Worm (Caenorhabditis elegans): ENCODE measurements around the gene C55A6.11.

DNA sequence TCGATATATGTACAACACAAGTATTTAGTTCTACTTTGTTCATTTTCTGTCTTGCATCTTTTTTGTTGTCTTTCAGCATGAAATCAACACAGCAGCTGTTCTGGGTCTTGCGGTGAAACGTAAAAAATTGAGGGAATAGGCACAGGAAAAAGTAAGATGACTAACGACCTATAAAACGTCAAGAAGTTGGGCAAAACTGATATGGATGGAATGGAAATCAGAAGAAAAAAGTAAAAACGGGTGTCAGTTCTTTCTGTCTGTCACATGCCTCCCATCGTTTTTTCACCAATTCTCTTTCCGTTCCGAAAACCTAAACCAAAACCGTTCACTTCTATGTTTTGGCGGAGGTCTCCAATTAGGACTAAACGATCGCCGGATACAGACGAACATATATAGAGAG, 19.3 kb upstream of the C55A6.11 start:
- no peak for TF ChIP-seq skn-1 (tag; optimal IDR thresholded peaks at IDR 0.05)
- no peak for TF ChIP-seq zag-1 (tag; optimal IDR thresholded peaks at IDR 0.05)
- no peak for TF ChIP-seq unc-39 (tag; optimal IDR thresholded peaks at IDR 0.05)
- no peak for TF ChIP-seq lin-39 (tag; optimal IDR thresholded peaks at IDR 0.05)
- TF ChIP-seq ceh-9 (tag; optimal IDR thresholded peaks at IDR 0.05), result no peak
- no peak for TF ChIP-seq egl-27 (tag; optimal IDR thresholded peaks at IDR 0.05)
- no peak for TF ChIP-seq unc-62 (GFP tag; optimal IDR thresholded peaks at IDR 0.05)
- TF ChIP-seq ceh-16 (tag; optimal IDR thresholded peaks at IDR 0.05), result no peak
- TF ChIP-seq ztf-4 (tag; optimal IDR thresholded peaks at IDR 0.05), result no peak
